Worm (Caenorhabditis elegans) whole organism, L4/young adult: Measurements from ENCODE around the gene dmsr-13.

Experiments used
- W03F9.2 ChIP-seq: fragments of 150-350 bp; optimal IDR thresholded peaks from 2 replicates; lab custom pipeline; 2014; ENCODE audit warnings: missing biosample characterization, missing genetic modification characterization
- dao-5 ChIP-seq: sonication (generic microtip); optimal IDR thresholded peaks from 2 replicates; lab custom pipeline; 2016; ENCODE audit warnings: missing genotype, missing genetic modification characterization, moderate library complexity, missing compliant biosample characterization
- him-1 ChIP-seq: sonication (generic microtip); optimal IDR thresholded peaks from 2 replicates; lab custom pipeline; 2016; ENCODE audit warnings: missing genotype, missing genetic modification reagents, missing genetic modification characterization, missing compliant biosample characterization

- no peak for TF ChIP-seq W03F9.2 (tag; lab: Kevin White, UChicago)
- no peak for TF ChIP-seq him-1 (tag; lab: Kevin White, UChicago)
- no peak for TF ChIP-seq dao-5 (tag; lab: Kevin White, UChicago)
Measured at ce11 chrV:6769440-6769839, 50.3 kb downstream of the dmsr-13 start.
